Fruit fly (Drosophila melanogaster) whole organism, embryonic: ENCODE measurements around the gene CG42268.

Experiments
- Adf1 ChIP-seq: fragments of 200-800 bp; sonication (Bioruptor generic); IDR thresholded peaks from 2 replicates; pipeline ENCODE4 v1.3.6; 2022; ENCODE audit warnings: missing biosample characterization, missing genetic modification characterization
- Atf6 ChIP-seq: fragments of 200-800 bp; sonication (Bioruptor generic); IDR thresholded peaks from 2 replicates; pipeline ENCODE4 v1.3.6; 2022; ENCODE audit warnings: missing biosample characterization, missing genetic modification characterization
- CG11504 ChIP-seq: fragments of 200-800 bp; sonication (Bioruptor generic); optimal IDR thresholded peaks from 3 replicates; lab custom pipeline; 2019; ENCODE audit warnings: missing biosample characterization, mild to moderate bottlenecking, missing genetic modification characterization, moderate library complexity
- CG1233 ChIP-seq: fragments of 200-800 bp; sonication (Bioruptor generic); optimal IDR thresholded peaks from 4 replicates; lab custom pipeline; 2018; ENCODE audit warnings: missing biosample characterization, mild to moderate bottlenecking, missing genetic modification characterization
- CG12769 ChIP-seq: fragments of 200-800 bp; sonication (Bioruptor generic); optimal IDR thresholded peaks from 2 replicates; lab custom pipeline; 2019; ENCODE audit warnings: missing biosample characterization, mild to moderate bottlenecking, missing genetic modification characterization, moderate library complexity
- CG12942 ChIP-seq: fragments of 200-800 bp; sonication (Bioruptor generic); optimal IDR thresholded peaks from 3 replicates; lab custom pipeline; 2016; ENCODE audit warnings: missing biosample characterization, missing genetic modification characterization
- CG13296 ChIP-seq: fragments of 200-800 bp; sonication (Bioruptor generic); optimal IDR thresholded peaks from 3 replicates; lab custom pipeline; 2018; ENCODE audit warnings: missing biosample characterization, mild to moderate bottlenecking, missing genetic modification characterization
- CG13624 ChIP-seq: fragments of 200-800 bp; sonication (Bioruptor generic); optimal IDR thresholded peaks from 2 replicates; lab custom pipeline; 2016; ENCODE audit warnings: missing biosample characterization, missing genetic modification characterization
- CG15269 ChIP-seq: fragments of 200-800 bp; sonication (Bioruptor generic); optimal IDR thresholded peaks from 2 replicates; lab custom pipeline; 2018; ENCODE audit warnings: missing biosample characterization, mild to moderate bottlenecking, missing genetic modification characterization, moderate library complexity
- CG15514 ChIP-seq: fragments of 200-800 bp; sonication (Bioruptor generic); optimal IDR thresholded peaks from 3 replicates; lab custom pipeline; 2017; ENCODE audit warnings: missing biosample characterization, missing genetic modification characterization, mild to moderate bottlenecking, moderate library complexity, missing genetic modification reagents
- CG3163 ChIP-seq: fragments of 200-800 bp; sonication (Bioruptor generic); optimal IDR thresholded peaks from 3 replicates; lab custom pipeline; 2016; ENCODE audit warnings: missing biosample characterization, missing genetic modification characterization
- CG32532 ChIP-seq: fragments of 200-800 bp; sonication (Bioruptor generic); IDR thresholded peaks from 2 replicates; pipeline ENCODE4 v1.3.6; 2022; ENCODE audit warnings: missing biosample characterization, missing genetic modification characterization
- CG34376 ChIP-seq: fragments of 200-800 bp; sonication (Bioruptor generic); optimal IDR thresholded peaks from 2 replicates; lab custom pipeline; 2018; ENCODE audit warnings: missing biosample characterization, mild to moderate bottlenecking, missing genetic modification characterization
- CG4360 ChIP-seq: fragments of 200-800 bp; sonication (Bioruptor generic); IDR thresholded peaks from 2 replicates; pipeline ENCODE4 v1.3.6; 2022; ENCODE audit warnings: missing biosample characterization, missing genetic modification characterization
- CG43689 ChIP-seq: fragments of 200-800 bp; sonication (Bioruptor generic); IDR thresholded peaks from 2 replicates; pipeline ENCODE4 v1.3.6; 2022; ENCODE audit warnings: missing biosample characterization, missing genetic modification characterization
- CG4854 ChIP-seq: fragments of 200-800 bp; sonication (Bioruptor generic); optimal IDR thresholded peaks from 2 replicates; lab custom pipeline; 2016; ENCODE audit warnings: missing biosample characterization, missing genetic modification characterization, inconsistent platforms
- CG7786 ChIP-seq: fragments of 200-800 bp; sonication (Bioruptor generic); optimal IDR thresholded peaks from 2 replicates; lab custom pipeline; 2016; ENCODE audit warnings: missing biosample characterization, missing genetic modification characterization
- CG7987 ChIP-seq: fragments of 200-800 bp; sonication (Bioruptor generic); optimal IDR thresholded peaks from 2 replicates; lab custom pipeline; 2018; ENCODE audit warnings: missing biosample characterization, mild to moderate bottlenecking, missing genetic modification characterization, moderate library complexity
- CG8388 ChIP-seq: fragments of 200-800 bp; sonication (Bioruptor generic); optimal IDR thresholded peaks from 2 replicates; lab custom pipeline; 2019; ENCODE audit warnings: missing biosample characterization, mild to moderate bottlenecking, missing genetic modification characterization, moderate library complexity
- CG9437 ChIP-seq: fragments of 200-800 bp; sonication (Bioruptor generic); optimal IDR thresholded peaks from 2 replicates; lab custom pipeline; 2018; ENCODE audit warnings: missing biosample characterization, mild to moderate bottlenecking, missing genetic modification characterization
- CG9797 ChIP-seq: fragments of 200-800 bp; sonication (Bioruptor generic); optimal IDR thresholded peaks from 3 replicates; lab custom pipeline; 2018; ENCODE audit warnings: missing biosample characterization, mild to moderate bottlenecking, missing genetic modification characterization
- Dbx ChIP-seq: fragments of 200-800 bp; sonication (Bioruptor generic); IDR thresholded peaks from 3 replicates; pipeline ENCODE4 v1.3.6; 2022; ENCODE audit warnings: missing biosample characterization, missing genetic modification characterization
- Deaf1 ChIP-seq: fragments of 200-800 bp; optimal IDR thresholded peaks from 3 replicates; lab custom pipeline; 2019; ENCODE audit warnings: missing biosample characterization, mild to moderate bottlenecking, missing genetic modification characterization, moderate library complexity
- Eip74EF ChIP-seq, 2 experiments: fragments of 200-800 bp in 1 of 2; fragments of >200 bp in 1 of 2; sonication (Bioruptor generic) in 1 of 2; optimal IDR thresholded peaks; 2 replicates each; lab custom pipeline; 2017 to 2019; ENCODE audit warnings: missing biosample characterization in 2 of 2, missing genetic modification characterization in 2 of 2, mild to moderate bottlenecking in 1 of 2, moderate library complexity in 1 of 2
- Fer1 ChIP-seq: fragments of 200-800 bp; sonication (Bioruptor generic); optimal IDR thresholded peaks from 2 replicates; lab custom pipeline; 2017; ENCODE audit warnings: missing biosample characterization, mild to moderate bottlenecking, missing genetic modification characterization
- Fer3 ChIP-seq: fragments of 200-800 bp; sonication (Bioruptor generic); optimal IDR thresholded peaks from 2 replicates; lab custom pipeline; 2018; ENCODE audit warnings: missing biosample characterization, mild to moderate bottlenecking, missing genetic modification characterization, moderate library complexity
- Jarid2 ChIP-seq: fragments of 200-800 bp; sonication (Bioruptor generic); optimal IDR thresholded peaks from 3 replicates; lab custom pipeline; 2017; ENCODE audit warnings: mild to moderate bottlenecking, missing biosample characterization, missing genetic modification reagents, missing genetic modification characterization
- MBD-R2 ChIP-seq: fragments of 200-800 bp; sonication (Bioruptor generic); IDR thresholded peaks from 2 replicates; pipeline ENCODE4 v1.3.6; 2022; ENCODE audit warnings: missing biosample characterization, missing genetic modification characterization
- Neu2 ChIP-seq: fragments of 200-800 bp; sonication (Bioruptor generic); optimal IDR thresholded peaks from 3 replicates; lab custom pipeline; 2016; ENCODE audit warnings: missing biosample characterization, missing genetic modification characterization, borderline replicate concordance
- Nf-YC ChIP-seq: fragments of 200-800 bp; optimal IDR thresholded peaks from 3 replicates; lab custom pipeline; 2019; ENCODE audit warnings: missing biosample characterization, mild to moderate bottlenecking, missing genetic modification characterization, moderate library complexity
- Opbp ChIP-seq: fragments of 200-800 bp; sonication (Bioruptor generic); IDR thresholded peaks from 3 replicates; pipeline ENCODE4 v1.3.6; 2022; ENCODE audit warnings: missing biosample characterization, missing genetic modification characterization; ENCODE audit not compliant: partially characterized antibody
- TFAM ChIP-seq: fragments of 200-800 bp; sonication (Bioruptor generic); optimal IDR thresholded peaks from 2 replicates; lab custom pipeline; 2017; ENCODE audit warnings: missing biosample characterization, missing genetic modification characterization, inconsistent platforms
- abd-A ChIP-seq: fragments of 200-800 bp; sonication (Bioruptor generic); optimal IDR thresholded peaks from 3 replicates; lab custom pipeline; 2019; ENCODE audit warnings: missing biosample characterization, mild to moderate bottlenecking, missing genetic modification characterization, moderate library complexity
- cg ChIP-seq: fragments of 200-800 bp; sonication (Bioruptor generic); optimal IDR thresholded peaks from 3 replicates; lab custom pipeline; 2019; ENCODE audit warnings: missing biosample characterization, mild to moderate bottlenecking, missing genetic modification characterization, moderate library complexity
- corto ChIP-seq: fragments of 200-800 bp; sonication (Bioruptor generic); optimal IDR thresholded peaks from 2 replicates; lab custom pipeline; 2016; ENCODE audit warnings: missing biosample characterization, mild to moderate bottlenecking, missing genetic modification characterization, moderate library complexity
- cwo ChIP-seq: fragments of 200-800 bp; sonication (Bioruptor generic); optimal IDR thresholded peaks from 3 replicates; lab custom pipeline; 2017; ENCODE audit warnings: missing biosample characterization, missing genetic modification characterization, mild to moderate bottlenecking, moderate library complexity, missing genetic modification reagents
- dmrt99B ChIP-seq: fragments of 200-800 bp; sonication (Bioruptor generic); optimal IDR thresholded peaks from 2 replicates; lab custom pipeline; 2018; ENCODE audit warnings: missing biosample characterization, mild to moderate bottlenecking, missing genetic modification characterization, moderate library complexity
- emc ChIP-seq: fragments of 200-800 bp; sonication (Bioruptor generic); optimal IDR thresholded peaks from 2 replicates; lab custom pipeline; 2016; ENCODE audit warnings: missing biosample characterization, missing genetic modification characterization
- ken ChIP-seq: fragments of 200-800 bp; sonication (Bioruptor generic); IDR thresholded peaks from 3 replicates; pipeline ENCODE4 v1.3.6; 2022; ENCODE audit warnings: missing biosample characterization, missing genetic modification characterization
- lab ChIP-seq: fragments of 200-800 bp; sonication (Bioruptor generic); optimal IDR thresholded peaks from 3 replicates; lab custom pipeline; 2017; ENCODE audit warnings: missing biosample characterization, missing genetic modification characterization, mild to moderate bottlenecking, moderate library complexity, missing genetic modification reagents
- lbe ChIP-seq: fragments of 200-800 bp; sonication (Bioruptor generic); optimal IDR thresholded peaks from 2 replicates; lab custom pipeline; 2016; ENCODE audit warnings: missing biosample characterization, mild to moderate bottlenecking, missing genetic modification characterization
- org-1 ChIP-seq: fragments of 200-800 bp; sonication (Bioruptor generic); optimal IDR thresholded peaks from 2 replicates; lab custom pipeline; 2017; ENCODE audit warnings: missing biosample characterization, missing genetic modification characterization
- pho ChIP-seq: fragments of 200-800 bp; sonication (Bioruptor generic); optimal IDR thresholded peaks from 2 replicates; lab custom pipeline; 2016; ENCODE audit warnings: missing biosample characterization, missing genetic modification characterization
- phol ChIP-seq: fragments of 200-800 bp; sonication (Bioruptor generic); optimal IDR thresholded peaks from 3 replicates; lab custom pipeline; 2018; ENCODE audit warnings: missing biosample characterization, mild to moderate bottlenecking, missing genetic modification characterization, moderate library complexity
- psq ChIP-seq: fragments of 200-800 bp; sonication (Bioruptor generic); optimal IDR thresholded peaks from 2 replicates; lab custom pipeline; 2017; ENCODE audit warnings: missing biosample characterization, missing genetic modification characterization
- rib ChIP-seq: fragments of 200-800 bp; sonication (Bioruptor generic); IDR thresholded peaks from 2 replicates; pipeline ENCODE4 v1.3.6; 2022; ENCODE audit warnings: missing biosample characterization, missing genetic modification characterization
- slbo ChIP-seq: fragments of 200-800 bp; sonication (Bioruptor generic); IDR thresholded peaks from 2 replicates; pipeline ENCODE4 v1.3.6; 2022; ENCODE audit warnings: missing biosample characterization, missing genetic modification characterization
- so ChIP-seq: fragments of 200-800 bp; sonication (Bioruptor generic); IDR thresholded peaks from 3 replicates; pipeline ENCODE4 v1.3.6; 2022; ENCODE audit warnings: missing biosample characterization, missing genetic modification characterization
- vnd ChIP-seq: fragments of 200-800 bp; sonication (Bioruptor generic); IDR thresholded peaks from 3 replicates; pipeline ENCODE4 v1.3.6; 2022; ENCODE audit warnings: missing biosample characterization, missing genetic modification characterization; ENCODE audit not compliant: partially characterized antibody

CG42268 gene

dm6 chr3L:9763389-9763917 is 3.3 kb upstream of the CG42268 start, which contains the start of gene Ae2 (continued):
- peak; percentile 1 for TF ChIP-seq Fer1 (GFP tag; lab: Kevin White, UChicago)
- TF ChIP-seq Opbp (GFP tag; lab: Robert Waterston, UW) = peak; percentile 19; the same call in 1 of the 3 replicates
- peak in 1 of 2 experiments; percentile 45 for TF ChIP-seq Eip74EF (GFP tag; optimal IDR thresholded peaks at IDR 0.05; lab: Kevin White, UChicago)
- 0 out of 2 replicates have a peak, but pooled peaks have one; percentile 14 for TF ChIP-seq CG32532 (GFP tag; lab: Robert Waterston, UW)
- peak; percentile 3 for TF ChIP-seq CG34376 (GFP tag; lab: Kevin White, UChicago)
- TF ChIP-seq CG7786 (GFP tag; lab: Kevin White, UChicago) = no peak
- TF ChIP-seq CG1233 (GFP tag; lab: Kevin White, UChicago) = no peak
- TF ChIP-seq CG15269 (tag; lab: Kevin White, UChicago) = peak; percentile 24
- TF ChIP-seq CG13624 = peak; percentile 12
- TF ChIP-seq Fer3 (tag; lab: Kevin White, UChicago) = no peak
- TF ChIP-seq abd-A = peak; percentile 36
- no peak for TF ChIP-seq dmrt99B (tag; lab: Kevin White, UChicago)
- no peak for TF ChIP-seq vnd (GFP tag; lab: Robert Waterston, UW)
- TF ChIP-seq ken = no peak
- no peak for TF ChIP-seq TFAM
- no peak for TF ChIP-seq MBD-R2 (GFP tag; lab: Robert Waterston, UW)
- peak; percentile 10; the same call in 1 of the 2 replicates for TF ChIP-seq CG4360
- peak; percentile 99 for TF ChIP-seq cwo (GFP tag; lab: Kevin White, UChicago)
- TF ChIP-seq CG13296 = no peak
- no peak for TF ChIP-seq org-1 (GFP tag; lab: Kevin White, UChicago)
- no peak for TF ChIP-seq CG15514 (GFP tag; lab: Kevin White, UChicago)
- TF ChIP-seq CG3163 = peak; percentile 93
- no peak for TF ChIP-seq corto
- TF ChIP-seq CG4854 = no peak
- 0 out of 3 replicates have a peak, but pooled peaks have one; percentile 23 for TF ChIP-seq so (GFP tag; lab: Robert Waterston, UW)
- TF ChIP-seq Deaf1 = peak; percentile 84
- TF ChIP-seq Dbx (GFP tag; lab: Robert Waterston, UW) = 0 out of 3 replicates have a peak, but pooled peaks have one; percentile 14
- TF ChIP-seq CG11504 (tag; lab: Kevin White, UChicago) = peak; percentile 37
- peak; percentile 26 for TF ChIP-seq lab (GFP tag; lab: Kevin White, UChicago)
- peak; percentile 10 for TF ChIP-seq lbe (GFP tag; lab: Kevin White, UChicago)
- TF ChIP-seq Atf6 (GFP tag; lab: Robert Waterston, UW) = peak; percentile 21; the same call in 1 of the 2 replicates
- TF ChIP-seq Jarid2 (GFP tag; lab: Kevin White, UChicago) = peak; percentile 84
- TF ChIP-seq Adf1 = peak; percentile 20; the same call in 1 of the 2 replicates
- no peak for TF ChIP-seq phol (tag; lab: Kevin White, UChicago)
- TF ChIP-seq CG12942 = no peak
- TF ChIP-seq Neu2 (GFP tag; lab: Kevin White, UChicago) = no peak
- TF ChIP-seq emc (GFP tag; lab: Kevin White, UChicago) = no peak
- TF ChIP-seq rib (GFP tag; lab: Robert Waterston, UW) = peak; percentile 51; the same call in 1 of the 2 replicates
- peak; percentile 72 for TF ChIP-seq CG9437
- peak; percentile 92 for TF ChIP-seq psq (GFP tag; lab: Kevin White, UChicago)
- TF ChIP-seq CG9797 (GFP tag; lab: Kevin White, UChicago) = no peak
- TF ChIP-seq pho (GFP tag; lab: Kevin White, UChicago) = peak; percentile 1
- TF ChIP-seq cg (GFP tag; lab: Kevin White, UChicago) = peak; percentile 59
- TF ChIP-seq CG12769 (tag; lab: Kevin White, UChicago) = peak; percentile 40
- TF ChIP-seq Nf-YC (tag; lab: Kevin White, UChicago) = peak; percentile 17
- TF ChIP-seq CG43689 (GFP tag; lab: Robert Waterston, UW) = 0 out of 2 replicates have a peak, but pooled peaks have one; percentile 5
- TF ChIP-seq slbo (GFP tag; lab: Robert Waterston, UW) = peak; percentile 22; the same call in 1 of the 2 replicates
- no peak for TF ChIP-seq CG8388 (GFP tag; lab: Kevin White, UChicago)
- no peak for TF ChIP-seq CG7987 (GFP tag; lab: Kevin White, UChicago)
